Fruit fly (Drosophila melanogaster) whole organism, embryonic: Measurements from ENCODE around the gene CG5541.

Source experiments
- Awh ChIP-seq: fragments of 200-800 bp; sonication (Bioruptor generic); IDR thresholded peaks from 2 replicates; pipeline ENCODE4, ENCODE4 v1.3.6; 2022; ENCODE audit warnings: missing biosample characterization, missing genetic modification characterization
- CG10274 ChIP-seq: fragments of 200-800 bp; sonication (Bioruptor generic); optimal IDR thresholded peaks from 3 replicates; lab custom pipeline; 2017; ENCODE audit warnings: missing biosample characterization, mild to moderate bottlenecking, missing genetic modification characterization
- CG13123 ChIP-seq: fragments of 200-800 bp; sonication (Bioruptor generic); optimal IDR thresholded peaks from 2 replicates; lab custom pipeline; 2016; ENCODE audit warnings: missing biosample characterization, missing genetic modification characterization
- CG13894 ChIP-seq: fragments of 200-800 bp; sonication (Bioruptor generic); optimal IDR thresholded peaks from 3 replicates; lab custom pipeline; 2018; ENCODE audit warnings: missing biosample characterization, mild to moderate bottlenecking, missing genetic modification characterization, moderate library complexity
- CG14050 ChIP-seq: fragments of 200-800 bp; sonication (Bioruptor generic); IDR thresholded peaks from 3 replicates; pipeline ENCODE4 v1.3.6; 2022; ENCODE audit warnings: missing biosample characterization, missing genetic modification characterization
- CG15479 ChIP-seq: fragments of 200-800 bp; sonication (Bioruptor generic); optimal IDR thresholded peaks from 3 replicates; lab custom pipeline; 2019; ENCODE audit warnings: missing biosample characterization, mild to moderate bottlenecking, missing genetic modification characterization, moderate library complexity
- CG15514 ChIP-seq: fragments of 200-800 bp; sonication (Bioruptor generic); optimal IDR thresholded peaks from 3 replicates; lab custom pipeline; 2017; ENCODE audit warnings: missing biosample characterization, missing genetic modification characterization, mild to moderate bottlenecking, moderate library complexity, missing genetic modification reagents
- CG1603 ChIP-seq: fragments of 200-800 bp; sonication (Bioruptor generic); optimal IDR thresholded peaks from 2 replicates; lab custom pipeline; 2019; ENCODE audit warnings: missing biosample characterization, mild to moderate bottlenecking, missing genetic modification characterization, moderate library complexity
- CG16863 ChIP-seq: fragments of 200-800 bp; sonication (Bioruptor generic); optimal IDR thresholded peaks from 3 replicates; lab custom pipeline; 2016; ENCODE audit warnings: missing biosample characterization, missing genetic modification characterization
- CG17186 ChIP-seq: fragments of 200-800 bp; sonication (Bioruptor generic); optimal IDR thresholded peaks from 3 replicates; lab custom pipeline; 2017; ENCODE audit warnings: missing biosample characterization, missing genetic modification reagents, missing genetic modification characterization
- CG18262 ChIP-seq: fragments of 200-800 bp; optimal IDR thresholded peaks from 3 replicates; lab custom pipeline; 2019; ENCODE audit warnings: missing biosample characterization, mild to moderate bottlenecking, missing genetic modification characterization, moderate library complexity
- CG18599 ChIP-seq: fragments of 200-800 bp; sonication (Bioruptor generic); optimal IDR thresholded peaks from 3 replicates; lab custom pipeline; 2017; ENCODE audit warnings: missing biosample characterization, missing genetic modification characterization, mild to moderate bottlenecking, moderate library complexity, missing genetic modification reagents
- CG2120 ChIP-seq: fragments of 200-800 bp; sonication (Bioruptor generic); optimal IDR thresholded peaks from 3 replicates; lab custom pipeline; 2016; ENCODE audit warnings: missing biosample characterization, missing genetic modification characterization
- CG3281 ChIP-seq: fragments of 200-800 bp; sonication (Bioruptor generic); optimal IDR thresholded peaks from 3 replicates; lab custom pipeline; 2017; ENCODE audit warnings: missing biosample characterization, mild to moderate bottlenecking, missing genetic modification characterization
- CG34224 ChIP-seq: fragments of 200-800 bp; sonication (Bioruptor generic); IDR thresholded peaks from 3 replicates; pipeline ENCODE4 v1.3.6; 2022; ENCODE audit warnings: missing biosample characterization, missing genetic modification characterization; ENCODE audit not compliant: partially characterized antibody
- CG5953 ChIP-seq: fragments of 200-800 bp; sonication (Bioruptor generic); IDR thresholded peaks from 2 replicates; pipeline ENCODE4 v1.3.6; 2022; ENCODE audit warnings: missing biosample characterization, missing genetic modification characterization
- CG7372 ChIP-seq: fragments of 200-800 bp; sonication (Bioruptor generic); IDR thresholded peaks from 2 replicates; pipeline ENCODE4 v1.3.6; 2022; ENCODE audit warnings: missing biosample characterization, missing genetic modification characterization
- CG7556 ChIP-seq: fragments of 200-800 bp; sonication (Bioruptor generic); optimal IDR thresholded peaks from 2 replicates; lab custom pipeline; 2017; ENCODE audit warnings: missing biosample characterization, mild to moderate bottlenecking, missing genetic modification characterization
- CG7928 ChIP-seq: fragments of 200-800 bp; sonication (Bioruptor generic); optimal IDR thresholded peaks from 2 replicates; lab custom pipeline; 2017; ENCODE audit warnings: missing biosample characterization, mild to moderate bottlenecking, missing genetic modification characterization
- CG8359 ChIP-seq: fragments of 200-800 bp; sonication (Bioruptor generic); optimal IDR thresholded peaks from 2 replicates; lab custom pipeline; 2017; ENCODE audit warnings: missing biosample characterization, mild to moderate bottlenecking, missing genetic modification characterization, borderline replicate concordance
- CG8388 ChIP-seq: fragments of 200-800 bp; sonication (Bioruptor generic); optimal IDR thresholded peaks from 2 replicates; lab custom pipeline; 2019; ENCODE audit warnings: missing biosample characterization, mild to moderate bottlenecking, missing genetic modification characterization, moderate library complexity
- Dll ChIP-seq: fragments of 200-800 bp; sonication (Bioruptor generic); IDR thresholded peaks from 4 replicates; pipeline ENCODE4 v1.3.6; 2022; ENCODE audit warnings: missing biosample characterization, missing genetic modification characterization; ENCODE audit not compliant: partially characterized antibody
- Fer2 ChIP-seq: fragments of 200-800 bp; sonication (Bioruptor generic); optimal IDR thresholded peaks from 2 replicates; lab custom pipeline; 2018; ENCODE audit warnings: missing biosample characterization, mild to moderate bottlenecking, missing genetic modification characterization, moderate library complexity
- Gsc ChIP-seq: fragments of 200-800 bp; sonication (Bioruptor generic); IDR thresholded peaks from 2 replicates; pipeline ENCODE4 v1.3.6; 2022; ENCODE audit warnings: missing biosample characterization, missing genetic modification characterization
- H15 ChIP-seq: fragments of 200-800 bp; sonication (Bioruptor generic); IDR thresholded peaks from 3 replicates; pipeline ENCODE4 v1.3.6; 2022; ENCODE audit warnings: missing biosample characterization, missing genetic modification characterization
- HmgZ ChIP-seq: fragments of 200-800 bp; sonication (Bioruptor generic); optimal IDR thresholded peaks from 2 replicates; lab custom pipeline; 2018; ENCODE audit warnings: missing biosample characterization, mild to moderate bottlenecking, missing genetic modification characterization
- Hmr ChIP-seq: fragments of 200-800 bp; sonication (Bioruptor generic); optimal IDR thresholded peaks from 3 replicates; lab custom pipeline; 2017; ENCODE audit warnings: mild to moderate bottlenecking, missing biosample characterization, missing genetic modification reagents, missing genetic modification characterization
- Hsf ChIP-seq: fragments of 200-800 bp; sonication (Bioruptor generic); optimal IDR thresholded peaks from 3 replicates; lab custom pipeline; 2016; ENCODE audit warnings: missing biosample characterization, missing genetic modification characterization
- Lpt ChIP-seq: fragments of >200 bp; optimal IDR thresholded peaks from 2 replicates; lab custom pipeline; 2018; ENCODE audit warnings: missing biosample characterization, missing genetic modification characterization
- MTF-1 ChIP-seq: fragments of 200-800 bp; sonication (Bioruptor generic); optimal IDR thresholded peaks from 2 replicates; lab custom pipeline; 2018; ENCODE audit warnings: missing biosample characterization, mild to moderate bottlenecking, missing genetic modification characterization, borderline replicate concordance
- Meics ChIP-seq: fragments of 200-800 bp; sonication (Bioruptor generic); optimal IDR thresholded peaks from 2 replicates; lab custom pipeline; 2017; ENCODE audit warnings: missing biosample characterization, mild to moderate bottlenecking, missing genetic modification characterization
- Rx ChIP-seq: fragments of 200-800 bp; sonication (Bioruptor generic); IDR thresholded peaks from 2 replicates; pipeline ENCODE4 v1.3.6; 2022; ENCODE audit warnings: missing biosample characterization, missing genetic modification characterization
- Sry-β ChIP-seq: fragments of 200-800 bp; sonication (Bioruptor generic); optimal IDR thresholded peaks from 2 replicates; lab custom pipeline; 2018; ENCODE audit warnings: missing biosample characterization, mild to moderate bottlenecking, missing genetic modification characterization, moderate library complexity
- Sry-δ ChIP-seq: fragments of 200-800 bp; sonication (Bioruptor generic); optimal IDR thresholded peaks from 2 replicates; lab custom pipeline; 2016; ENCODE audit warnings: missing biosample characterization, missing genetic modification characterization
- YL-1 ChIP-seq: fragments of 200-800 bp; sonication (Bioruptor generic); optimal IDR thresholded peaks from 3 replicates; lab custom pipeline; 2017; ENCODE audit warnings: missing biosample characterization, mild to moderate bottlenecking, missing genetic modification characterization
- aop ChIP-seq: fragments of 200-800 bp; sonication (Bioruptor generic); IDR thresholded peaks from 2 replicates; pipeline ENCODE4 v1.3.6; 2022; ENCODE audit warnings: missing biosample characterization, missing genetic modification characterization
- da ChIP-seq: fragments of 200-800 bp; sonication (Bioruptor generic); optimal IDR thresholded peaks from 2 replicates; lab custom pipeline; 2016; ENCODE audit warnings: missing biosample characterization, missing genetic modification characterization
- esg ChIP-seq: fragments of 200-800 bp; sonication (Bioruptor generic); conservative IDR thresholded peaks from 2 replicates; pipeline ENCODE4 v1.3.6; 2022; ENCODE audit warnings: missing biosample characterization, missing genetic modification characterization
- gem ChIP-seq: fragments of 200-800 bp; sonication (Bioruptor generic); optimal IDR thresholded peaks from 2 replicates; lab custom pipeline; 2019; ENCODE audit warnings: missing biosample characterization, mild to moderate bottlenecking, missing genetic modification characterization, moderate library complexity
- lab ChIP-seq: fragments of 200-800 bp; sonication (Bioruptor generic); optimal IDR thresholded peaks from 3 replicates; lab custom pipeline; 2017; ENCODE audit warnings: missing biosample characterization, missing genetic modification characterization, mild to moderate bottlenecking, moderate library complexity, missing genetic modification reagents
- lola ChIP-seq, 3 experiments: fragments of >200 bp in 2 of 3; fragments of 200-800 bp in 1 of 3; sonication (Bioruptor generic) in 1 of 3; optimal IDR thresholded peaks; 2 replicates each; lab custom pipeline; 2017 to 2019; ENCODE audit warnings: missing biosample characterization in 3 of 3, missing genetic modification characterization in 3 of 3, mild to moderate bottlenecking in 1 of 3, moderate library complexity in 1 of 3
- mld ChIP-seq: fragments of 200-800 bp; sonication (Bioruptor generic); IDR thresholded peaks from 3 replicates; pipeline ENCODE4 v1.3.6; 2022; ENCODE audit warnings: missing biosample characterization, missing genetic modification characterization; ENCODE audit not compliant: partially characterized antibody
- pho ChIP-seq: fragments of 200-800 bp; sonication (Bioruptor generic); optimal IDR thresholded peaks from 2 replicates; lab custom pipeline; 2016; ENCODE audit warnings: missing biosample characterization, missing genetic modification characterization
- scrt ChIP-seq: fragments of 200-800 bp; sonication (Bioruptor generic); optimal IDR thresholded peaks from 2 replicates; lab custom pipeline; 2018; ENCODE audit warnings: missing biosample characterization, mild to moderate bottlenecking, missing genetic modification characterization, moderate library complexity
- sens ChIP-seq: fragments of 200-800 bp; sonication (Bioruptor generic); peaks from one replicate; lab custom pipeline; 2016; ENCODE audit warnings: missing biosample characterization, missing genetic modification characterization
- tap ChIP-seq: fragments of 200-800 bp; optimal IDR thresholded peaks from 3 replicates; lab custom pipeline; 2019; ENCODE audit warnings: missing biosample characterization, mild to moderate bottlenecking, missing genetic modification characterization, moderate library complexity
- trem ChIP-seq: fragments of 200-800 bp; optimal IDR thresholded peaks from 3 replicates; lab custom pipeline; 2019; ENCODE audit warnings: missing biosample characterization, mild to moderate bottlenecking, missing genetic modification characterization, moderate library complexity
- wor ChIP-seq: fragments of 200-800 bp; sonication (Bioruptor generic); IDR thresholded peaks from 2 replicates; pipeline ENCODE4 v1.3.6; 2022; ENCODE audit warnings: missing biosample characterization, missing genetic modification characterization
- zfh1 ChIP-seq: fragments of 200-800 bp; sonication (Bioruptor generic); IDR thresholded peaks from 3 replicates; pipeline ENCODE4 v1.3.6; 2022; ENCODE audit warnings: missing biosample characterization, missing genetic modification characterization

CG5541 gene

dm6 chrX:15089146-15089698 lies 45.3 kb downstream of the CG5541 start, which contains the start of gene Rab3-GEF (continued):
- TF ChIP-seq Gsc (GFP tag; lab: Robert Waterston, UW): no peak
- no peak for TF ChIP-seq MTF-1 (GFP tag; lab: Kevin White, UChicago)
- TF ChIP-seq CG8359 (GFP tag; lab: Kevin White, UChicago): no peak
- peak; percentile 14 for TF ChIP-seq Sry-δ (GFP tag; lab: Kevin White, UChicago)
- TF ChIP-seq Sry-β (GFP tag; lab: Kevin White, UChicago): peak; percentile 64
- TF ChIP-seq Awh (GFP tag; lab: Robert Waterston, UW): no peak
- no peak for TF ChIP-seq Dll (GFP tag; lab: Robert Waterston, UW)
- TF ChIP-seq zfh1 (GFP tag; lab: Robert Waterston, UW): no peak
- TF ChIP-seq CG8388: no peak
- no peak for TF ChIP-seq CG34224 (GFP tag; lab: Robert Waterston, UW)
- peak; percentile 11 for TF ChIP-seq CG13894 (tag; lab: Kevin White, UChicago)
- TF ChIP-seq Fer2 (tag; lab: Kevin White, UChicago): no peak
- TF ChIP-seq Rx: no peak
- no peak for TF ChIP-seq CG3281 (GFP tag; lab: Kevin White, UChicago)
- no peak for TF ChIP-seq CG1603 (tag; lab: Kevin White, UChicago)
- TF ChIP-seq aop (GFP tag; lab: Robert Waterston, UW): no peak
- TF ChIP-seq CG15479 (GFP tag; lab: Kevin White, UChicago): peak; percentile 49
- TF ChIP-seq CG7556 (GFP tag; lab: Kevin White, UChicago): no peak
- peak; percentile 98 for TF ChIP-seq scrt (GFP tag; lab: Kevin White, UChicago)
- TF ChIP-seq CG18262 (tag; lab: Kevin White, UChicago): no peak
- no peak for TF ChIP-seq CG10274 (GFP tag; lab: Kevin White, UChicago)
- peak; percentile 24 for TF ChIP-seq sens (GFP tag; lab: Kevin White, UChicago)

- no peak for TF ChIP-seq wor (GFP tag; lab: Robert Waterston, UW)
- no peak for TF ChIP-seq YL-1 (GFP tag; lab: Kevin White, UChicago)
- no peak for TF ChIP-seq lola (GFP tag; optimal IDR thresholded peaks at IDR 0.05; lab: Kevin White, UChicago)
- 0 out of 2 replicates have a peak, but pooled peaks have one; percentile 7 for TF ChIP-seq CG5953 (GFP tag; lab: Robert Waterston, UW)
- peak; percentile 2 for TF ChIP-seq CG18599 (GFP tag; lab: Kevin White, UChicago)
- TF ChIP-seq CG7928 (GFP tag; lab: Kevin White, UChicago): no peak
- peak; percentile 12 for TF ChIP-seq Hsf (GFP tag; lab: Kevin White, UChicago)
- TF ChIP-seq CG2120 (GFP tag; lab: Kevin White, UChicago): peak; percentile 18
- no peak for TF ChIP-seq pho (GFP tag; lab: Kevin White, UChicago)
- no peak for TF ChIP-seq H15 (GFP tag; lab: Robert Waterston, UW)
- no peak for TF ChIP-seq Lpt (GFP tag; lab: Kevin White, UChicago)
- peak; percentile 4 for TF ChIP-seq Meics (GFP tag; lab: Kevin White, UChicago)
- TF ChIP-seq mld (GFP tag; lab: Robert Waterston, UW): no peak
- no peak for TF ChIP-seq CG16863 (GFP tag; lab: Kevin White, UChicago)
- TF ChIP-seq Hmr (GFP tag; lab: Kevin White, UChicago): peak; percentile 30
- no peak for TF ChIP-seq CG7372 (GFP tag; lab: Robert Waterston, UW)
- TF ChIP-seq HmgZ (tag; lab: Kevin White, UChicago): peak; percentile 3
- TF ChIP-seq lab: peak; percentile 19
- no peak for TF ChIP-seq da (GFP tag; lab: Kevin White, UChicago)
- TF ChIP-seq CG13123 (GFP tag; lab: Kevin White, UChicago): no peak
- no peak for TF ChIP-seq CG15514
- TF ChIP-seq trem (tag; lab: Kevin White, UChicago): no peak
- no peak for TF ChIP-seq CG17186 (GFP tag; lab: Kevin White, UChicago)
- TF ChIP-seq tap (tag; lab: Kevin White, UChicago): no peak
- 0 out of 2 replicates have a peak, but pooled peaks have one; percentile 11 for TF ChIP-seq esg (GFP tag; lab: Robert Waterston, UW)
- peak; percentile 23 for TF ChIP-seq gem (tag; lab: Kevin White, UChicago)
- TF ChIP-seq CG7556 (GFP tag; lab: Kevin White, UChicago): peak; percentile 19
- no peak for TF ChIP-seq CG14050 (GFP tag; lab: Robert Waterston, UW)
- peak; percentile 68 for TF ChIP-seq sens (GFP tag; lab: Kevin White, UChicago)
These were observed 46.4 kb downstream of the CG5541 start for dm6 chrX:15090371-15090770.
